Fruit fly (Drosophila melanogaster): ENCODE measurements around the gene Syx17.
A peak's percentile ranks its signal among the peaks of the same experiment; 100 is the strongest.

Syx17 gene

DNA sequence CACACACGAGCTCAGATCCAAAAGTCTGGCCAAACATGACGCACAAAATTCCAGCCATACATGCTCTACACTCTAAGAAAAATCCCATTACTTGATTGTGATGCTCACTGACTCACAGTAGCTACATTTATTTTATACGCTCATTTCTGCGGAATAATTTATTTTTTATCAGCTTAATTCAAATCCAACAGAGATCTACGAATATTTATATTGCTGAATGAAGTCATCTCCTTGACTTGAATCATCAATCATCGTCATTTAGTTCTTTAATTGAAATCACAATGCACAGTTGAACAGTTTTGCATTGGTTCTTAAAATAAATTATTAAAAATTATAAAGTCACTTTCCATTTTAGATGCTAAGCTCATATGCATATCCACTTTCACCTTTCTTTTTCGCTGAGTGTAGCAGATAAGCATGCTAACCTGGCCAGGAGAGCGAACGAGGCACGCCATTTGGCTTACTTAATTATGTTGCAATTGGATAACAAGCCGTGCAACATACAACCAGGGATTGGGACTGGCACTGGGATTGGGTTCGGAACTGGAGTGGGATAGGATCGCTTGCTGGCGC is 7.7 kb upstream of the Syx17 start:
- TF ChIP-seq fd85E (GFP tag; optimal IDR thresholded peaks at IDR 0.05) (no peak), OdsH (GFP tag; optimal IDR thresholded peaks at IDR 0.05) (peak; percentile 56), CG1621 (tag; optimal IDR thresholded peaks at IDR 0.05) (no peak), Sox14 (GFP tag; optimal IDR thresholded peaks at IDR 0.05) (peak; percentile 43), Hr38 (GFP tag; optimal IDR thresholded peaks at IDR 0.05) (no peak), CG32006 (GFP tag; optimal IDR thresholded peaks at IDR 0.05) (peak; percentile 78), Lpt (GFP tag; optimal IDR thresholded peaks at IDR 0.05) (no peak), CG8632 (GFP tag; optimal IDR thresholded peaks at IDR 0.05) (peak; percentile 43), Met (GFP tag; optimal IDR thresholded peaks at IDR 0.05) (peak; percentile 56), CG6792 (GFP tag; optimal IDR thresholded peaks at IDR 0.05) (peak; percentile 19), topi (GFP tag; optimal IDR thresholded peaks at IDR 0.05) (peak; percentile 56), Gug (GFP tag; IDR thresholded peaks at IDR 0.05) (no peak), salr (GFP tag; optimal IDR thresholded peaks at IDR 0.05) (peak in 1 of 2 experiments; percentile 67), CG15336 (GFP tag; IDR thresholded peaks at IDR 0.05) (no peak), Ets21C (GFP tag; optimal IDR thresholded peaks at IDR 0.05) (peak; percentile 11), fd59A (GFP tag; optimal IDR thresholded peaks at IDR 0.05) (peak; percentile 11), CG34406 (GFP tag; optimal IDR thresholded peaks at IDR 0.05) (peak; percentile 51), Blimp-1 (GFP tag; optimal IDR thresholded peaks at IDR 0.05) (peak; percentile 40), CG16779 (tag; optimal IDR thresholded peaks at IDR 0.05) (no peak), lz (GFP tag; optimal IDR thresholded peaks at IDR 0.05) (peak; percentile 47), Hr4 (GFP tag; optimal IDR thresholded peaks at IDR 0.05) (peak; percentile 59), achi (GFP tag; optimal IDR thresholded peaks at IDR 0.05) (peak; percentile 52), CG11902 (GFP tag; optimal IDR thresholded peaks at IDR 0.05) (peak; percentile 35), CG9139 (GFP tag; optimal IDR thresholded peaks at IDR 0.05) (no peak), CG6854 (GFP tag; optimal IDR thresholded peaks at IDR 0.05) (no peak), cyc (GFP tag; optimal IDR thresholded peaks at IDR 0.05) (peak; percentile 47), Sox102F (GFP tag; optimal IDR thresholded peaks at IDR 0.05) (peak; percentile 57), Smox (GFP tag; optimal IDR thresholded peaks at IDR 0.05) (peak; percentile 65), CG6163 (GFP tag; IDR thresholded peaks at IDR 0.05) (no peak), CG3032 (tag; optimal IDR thresholded peaks at IDR 0.05) (peak; percentile 24), net (GFP tag; optimal IDR thresholded peaks at IDR 0.05) (peak; percentile 59), CG11294 (GFP tag; IDR thresholded peaks at IDR 0.05) (no peak), CG10669 (GFP tag; optimal IDR thresholded peaks at IDR 0.05) (peak; percentile 8), CG8319 (GFP tag; optimal IDR thresholded peaks at IDR 0.05) (no peak), CG4318 (GFP tag; optimal IDR thresholded peaks at IDR 0.05) (peak; percentile 66), fkh (GFP tag; optimal IDR thresholded peaks at IDR 0.05) (no peak), acj6 (GFP tag; optimal IDR thresholded peaks at IDR 0.05) (peak; percentile 37), Sox15 (GFP tag; optimal IDR thresholded peaks at IDR 0.05) (peak; percentile 34), eg (GFP tag; IDR thresholded peaks at IDR 0.05) (peak; percentile 31; the same call in 1 of the 3 replicates), CG7368 (GFP tag; optimal IDR thresholded peaks at IDR 0.05) (no peak), dsx (GFP tag; optimal IDR thresholded peaks at IDR 0.05; ENCODE audit: poor library complexity, severe bottlenecking) (no peak), CG10631 (GFP tag; optimal IDR thresholded peaks at IDR 0.05) (peak; percentile 30), svp (GFP tag) (peak; percentile 91), CG6276 (GFP tag; optimal IDR thresholded peaks at IDR 0.05) (peak; percentile 57), CG11762 (GFP tag; optimal IDR thresholded peaks at IDR 0.05; ENCODE audit: insufficient read depth) (peak; percentile 10), dac (GFP tag; optimal IDR thresholded peaks at IDR 0.05) (no peak), esn (GFP tag; optimal IDR thresholded peaks at IDR 0.05) (peak; percentile 73), ss (GFP tag; optimal IDR thresholded peaks at IDR 0.05) (peak in 1 of 2 experiments; percentile 35), vri (GFP tag; optimal IDR thresholded peaks at IDR 0.05) (no peak), Eip93F (GFP tag; optimal IDR thresholded peaks at IDR 0.05) (no peak), CG6808 (GFP tag; optimal IDR thresholded peaks at IDR 0.05) (peak; percentile 39)

All from whole organism, prepupa.